Worm (Caenorhabditis elegans) whole organism, late embryonic: ENCODE results near the gene sex-1.

Source experiments
- C38D4.7 ChIP-seq: fragments of 200-800 bp; sonication (Bioruptor generic); optimal IDR thresholded peaks from 2 replicates; lab custom pipeline; 2018; ENCODE audit warnings: mild to moderate bottlenecking, missing genetic modification characterization, moderate library complexity, missing compliant biosample characterization
- F13H6.1 ChIP-seq: sonication (generic microtip); optimal IDR thresholded peaks from 2 replicates; lab custom pipeline; 2016; ENCODE audit warnings: missing genetic modification characterization, missing compliant biosample characterization
- K02D7.2 ChIP-seq: sonication (generic microtip); optimal IDR thresholded peaks from 2 replicates; lab custom pipeline; 2017; ENCODE audit warnings: mild to moderate bottlenecking, missing genetic modification characterization, missing compliant biosample characterization
- T23F11.4 ChIP-seq: fragments of 200-800 bp; sonication (Bioruptor generic); optimal IDR thresholded peaks from 2 replicates; lab custom pipeline; 2018; ENCODE audit warnings: mild to moderate bottlenecking, missing genetic modification characterization, missing compliant biosample characterization
- Y22D7AL.16 ChIP-seq: sonication (generic microtip); optimal IDR thresholded peaks from 2 replicates; lab custom pipeline; 2016; ENCODE audit warnings: missing genetic modification characterization, missing compliant biosample characterization
- ahr-1 ChIP-seq: sonication (generic microtip); optimal IDR thresholded peaks from 2 replicates; lab custom pipeline; 2016; ENCODE audit warnings: missing genetic modification characterization, missing compliant biosample characterization
- ama-1 ChIP-seq: fragments of 150-350 bp; optimal IDR thresholded peaks from 2 replicates; lab custom pipeline; 2014
- ceh-14 ChIP-seq: sonication (generic microtip); optimal IDR thresholded peaks from 2 replicates; lab custom pipeline; 2016; ENCODE audit warnings: missing genotype, missing genetic modification characterization, missing compliant biosample characterization
- ceh-18 ChIP-seq: sonication (generic microtip); optimal IDR thresholded peaks from 2 replicates; lab custom pipeline; 2016; ENCODE audit warnings: missing genetic modification characterization, missing compliant biosample characterization
- ceh-19 ChIP-seq: fragments of 200-800 bp; sonication (Bioruptor generic); optimal IDR thresholded peaks from 2 replicates; lab custom pipeline; 2018; ENCODE audit warnings: mild to moderate bottlenecking, missing genetic modification characterization, missing compliant biosample characterization
- ceh-24 ChIP-seq: sonication (generic microtip); optimal IDR thresholded peaks from 2 replicates; lab custom pipeline; 2016; ENCODE audit warnings: mild to moderate bottlenecking, missing genetic modification characterization, missing compliant biosample characterization
- ceh-30 ChIP-seq: fragments of 150-350 bp; optimal IDR thresholded peaks from 2 replicates; lab custom pipeline; 2014; ENCODE audit warnings: missing biosample characterization, missing genetic modification characterization
- ceh-31 ChIP-seq: sonication (generic microtip); optimal IDR thresholded peaks from 2 replicates; lab custom pipeline; 2016; ENCODE audit warnings: missing genetic modification characterization, missing compliant biosample characterization
- ceh-48 ChIP-seq: sonication (generic microtip); optimal IDR thresholded peaks from 2 replicates; lab custom pipeline; 2016; ENCODE audit warnings: missing genetic modification characterization, inconsistent platforms, missing compliant biosample characterization
- che-1 ChIP-seq: sonication (generic microtip); optimal IDR thresholded peaks from 2 replicates; lab custom pipeline; 2016; ENCODE audit warnings: mild to moderate bottlenecking, missing genetic modification characterization, missing compliant biosample characterization
- dmd-4 ChIP-seq: sonication (generic microtip); optimal IDR thresholded peaks from 2 replicates; lab custom pipeline; 2016; ENCODE audit warnings: borderline replicate concordance, missing genetic modification characterization, missing compliant biosample characterization
- dve-1 ChIP-seq: sonication (generic microtip); optimal IDR thresholded peaks from 2 replicates; lab custom pipeline; 2017; ENCODE audit warnings: antibody characterized with exemption, mild to moderate bottlenecking, missing genetic modification characterization, missing compliant biosample characterization
- elt-4 ChIP-seq: sonication (generic microtip); optimal IDR thresholded peaks from 2 replicates; lab custom pipeline; 2016; ENCODE audit warnings: missing genetic modification characterization, missing compliant biosample characterization
- ets-4 ChIP-seq: sonication (generic microtip); optimal IDR thresholded peaks from 2 replicates; lab custom pipeline; 2016; ENCODE audit warnings: missing genetic modification characterization, missing compliant biosample characterization
- eyg-1 ChIP-seq: sonication (generic microtip); optimal IDR thresholded peaks from 2 replicates; lab custom pipeline; 2016; ENCODE audit warnings: missing genotype, missing genetic modification characterization, missing compliant biosample characterization
- fax-1 ChIP-seq: sonication (generic microtip); optimal IDR thresholded peaks from 2 replicates; lab custom pipeline; 2016; ENCODE audit warnings: missing genotype, missing genetic modification characterization, missing compliant biosample characterization
- fkh-10 ChIP-seq: fragments of 150-350 bp; optimal IDR thresholded peaks from 2 replicates; lab custom pipeline; 2014; ENCODE audit warnings: missing biosample characterization, missing genetic modification reagents, missing genetic modification characterization
- fkh-6 ChIP-seq: sonication (generic microtip); optimal IDR thresholded peaks from 2 replicates; lab custom pipeline; 2016; ENCODE audit warnings: missing genetic modification characterization, missing compliant biosample characterization
- gmeb-2 ChIP-seq: sonication (generic microtip); optimal IDR thresholded peaks from 2 replicates; lab custom pipeline; 2016; ENCODE audit warnings: missing genetic modification characterization, inconsistent platforms, missing compliant biosample characterization
- hlh-13 ChIP-seq: fragments of 200-800 bp; sonication (Bioruptor generic); optimal IDR thresholded peaks from 2 replicates; lab custom pipeline; 2018; ENCODE audit warnings: mild to moderate bottlenecking, missing genetic modification characterization, missing compliant biosample characterization
- hlh-15 ChIP-seq: sonication (generic microtip); optimal IDR thresholded peaks from 2 replicates; lab custom pipeline; 2016; ENCODE audit warnings: missing genetic modification characterization, missing compliant biosample characterization
- madf-2 ChIP-seq: sonication (generic microtip); optimal IDR thresholded peaks from 2 replicates; lab custom pipeline; 2017; ENCODE audit warnings: missing genetic modification characterization, missing compliant biosample characterization
- nhr-232 ChIP-seq: sonication (generic microtip); optimal IDR thresholded peaks from 2 replicates; lab custom pipeline; 2016; ENCODE audit warnings: missing genetic modification characterization, missing compliant biosample characterization
- npax-4 ChIP-seq: sonication (generic microtip); optimal IDR thresholded peaks from 2 replicates; lab custom pipeline; 2016; ENCODE audit warnings: missing genetic modification characterization, missing compliant biosample characterization
- pha-2 ChIP-seq: sonication (generic microtip); optimal IDR thresholded peaks from 2 replicates; lab custom pipeline; 2017; ENCODE audit warnings: mild to moderate bottlenecking, missing genetic modification characterization, missing compliant biosample characterization
- pha-4 ChIP-seq: fragments of 150-350 bp; optimal IDR thresholded peaks from 2 replicates; lab custom pipeline; 2018; ENCODE audit warnings: missing biosample characterization, missing genetic modification reagents, missing genetic modification characterization
- pros-1 ChIP-seq: fragments of 150-350 bp; optimal IDR thresholded peaks from 2 replicates; lab custom pipeline; 2014; ENCODE audit warnings: missing biosample characterization, missing genetic modification reagents, missing genetic modification characterization
- sox-2 ChIP-seq: fragments of 200-800 bp; sonication (Bioruptor generic); IDR thresholded peaks from 2 replicates; pipeline ENCODE4 v1.3.6; 2022; ENCODE audit warnings: missing genetic modification reagents, missing genetic modification characterization, missing compliant biosample characterization
- tbx-7 ChIP-seq: sonication (generic microtip); optimal IDR thresholded peaks from 2 replicates; lab custom pipeline; 2016; ENCODE audit warnings: missing genotype, missing genetic modification characterization, missing compliant biosample characterization
- ttx-3 ChIP-seq: sonication (generic microtip); optimal IDR thresholded peaks from 2 replicates; lab custom pipeline; 2016; ENCODE audit warnings: missing genetic modification reagents, missing genetic modification characterization, missing compliant biosample characterization
- unc-86 ChIP-seq: sonication (generic microtip); optimal IDR thresholded peaks from 2 replicates; lab custom pipeline; 2016; ENCODE audit warnings: missing genetic modification characterization, missing compliant biosample characterization
- zip-5 ChIP-seq: sonication (generic microtip); optimal IDR thresholded peaks from 2 replicates; lab custom pipeline; 2016; ENCODE audit warnings: missing genetic modification characterization, missing compliant biosample characterization
- ztf-16 ChIP-seq: sonication (generic microtip); optimal IDR thresholded peaks from 2 replicates; lab custom pipeline; 2017; ENCODE audit warnings: missing genetic modification characterization, missing compliant biosample characterization

sex-1 gene

DNA sequence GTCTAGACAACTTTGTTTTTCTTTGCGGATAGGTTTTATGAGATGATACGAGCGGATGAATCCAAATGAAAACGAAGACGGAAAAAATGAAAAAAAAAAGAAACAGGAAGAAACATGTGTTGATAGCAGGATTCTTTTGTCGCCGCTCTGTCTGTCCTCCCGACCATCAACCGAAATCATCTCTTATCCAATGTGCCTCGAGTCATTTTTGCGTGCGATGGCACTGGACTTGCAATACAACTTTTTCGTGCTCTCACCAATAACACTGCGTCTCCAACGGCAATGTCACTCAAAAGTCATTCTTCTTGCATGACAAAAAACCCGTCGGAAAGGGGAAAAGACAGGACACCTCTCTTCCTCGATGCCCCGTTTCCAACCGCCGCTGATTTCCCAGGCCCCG is 28.9 kb downstream of the sex-1 start, which contains the start of gene ncs-4:
TSS of gene ncs-4 (plus strand) at position 227 of the 400 bp plus-strand sequence.
- TF ChIP-seq ceh-18 = peak; percentile 69
- TF ChIP-seq sox-2 = no peak
- TF ChIP-seq, all 69 proteins: peak for 1

- TF ChIP-seq K02D7.2 (tag; lab: Kevin White, UChicago) (no peak), T23F11.4 (GFP tag; lab: Kevin White, UChicago) (no peak), ceh-30 (no peak), ceh-14 (no peak), ama-1 (no peak), hlh-15 (tag; lab: Kevin White, UChicago) (no peak), ahr-1 (no peak), ets-4 (tag; lab: Kevin White, UChicago) (no peak), fkh-6 (tag; lab: Kevin White, UChicago) (no peak), dve-1 (tag; lab: Kevin White, UChicago) (no peak), pros-1 (tag; lab: Kevin White, UChicago) (no peak), ceh-24 (tag; lab: Kevin White, UChicago) (no peak)
Measured at ce11 chrX:10174683-10175082, 30.5 kb downstream of the sex-1 start, which contains the start of gene C07A4.3. C07A4.3 (plus strand) TSS chrX:10174983.

ce11 chrX:10172004-10172584 is 33.1 kb downstream of the sex-1 start, which contains the start of gene C07A4.2:
C07A4.2 (plus strand) TSS chrX:10172198.
- TF ChIP-seq nhr-232 = no peak

DNA sequence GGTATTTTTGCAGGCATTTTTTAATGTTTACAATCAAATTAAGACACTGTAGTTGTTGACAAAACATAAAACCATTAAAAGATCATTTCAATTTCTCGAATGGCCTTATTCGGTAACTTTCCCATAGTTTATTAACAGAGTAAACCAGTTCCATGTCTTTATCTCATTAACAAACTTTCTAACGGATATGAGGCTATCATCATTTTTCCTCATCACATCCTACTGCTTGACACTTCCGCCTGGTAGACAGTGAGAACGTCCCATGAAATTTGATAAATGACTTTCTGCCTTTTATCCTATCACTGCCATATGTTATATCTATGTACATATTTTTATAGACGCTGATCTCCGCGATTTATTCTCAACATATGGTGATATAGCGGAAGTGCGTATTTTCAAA is 34.6 kb downstream of the sex-1 start:
- TF ChIP-seq fkh-6 (tag; lab: Kevin White, UChicago) (no peak), fax-1 (tag; lab: Kevin White, UChicago) (no peak), ttx-3 (tag; lab: Kevin White, UChicago) (no peak), ceh-18 (no peak), hlh-13 (no peak), pha-2 (tag; lab: Kevin White, UChicago) (no peak), ztf-16 (tag; lab: Kevin White, UChicago) (no peak), ets-4 (tag; lab: Kevin White, UChicago) (no peak), dmd-4 (tag; lab: Kevin White, UChicago) (no peak), hlh-15 (tag; lab: Kevin White, UChicago) (no peak), eyg-1 (no peak), ceh-31 (tag; lab: Kevin White, UChicago) (no peak), unc-86 (no peak)

ce11 chrX:10168534-10168933 is 36.7 kb downstream of the sex-1 start:
- TF ChIP-seq ceh-19 (GFP tag; lab: Kevin White, UChicago) (no peak), ceh-48 (tag; lab: Kevin White, UChicago) (no peak), che-1 (tag; lab: Kevin White, UChicago) (no peak), gmeb-2 (tag; lab: Kevin White, UChicago) (no peak), Y22D7AL.16 (no peak), ama-1 (no peak), zip-5 (tag; lab: Kevin White, UChicago) (no peak), npax-4 (no peak), C38D4.7 (GFP tag; lab: Kevin White, UChicago) (no peak), tbx-7 (tag; lab: Kevin White, UChicago) (no peak), fkh-10 (no peak), fkh-6 (tag; lab: Kevin White, UChicago) (no peak), pha-4 (no peak), F13H6.1 (tag; lab: Kevin White, UChicago) (no peak), hlh-15 (tag; lab: Kevin White, UChicago) (no peak), elt-4 (no peak), madf-2 (no peak), fax-1 (tag; lab: Kevin White, UChicago) (no peak)
